Fruit fly (Drosophila melanogaster): ENCODE data around the gene stops.

The stops gene

DNA sequence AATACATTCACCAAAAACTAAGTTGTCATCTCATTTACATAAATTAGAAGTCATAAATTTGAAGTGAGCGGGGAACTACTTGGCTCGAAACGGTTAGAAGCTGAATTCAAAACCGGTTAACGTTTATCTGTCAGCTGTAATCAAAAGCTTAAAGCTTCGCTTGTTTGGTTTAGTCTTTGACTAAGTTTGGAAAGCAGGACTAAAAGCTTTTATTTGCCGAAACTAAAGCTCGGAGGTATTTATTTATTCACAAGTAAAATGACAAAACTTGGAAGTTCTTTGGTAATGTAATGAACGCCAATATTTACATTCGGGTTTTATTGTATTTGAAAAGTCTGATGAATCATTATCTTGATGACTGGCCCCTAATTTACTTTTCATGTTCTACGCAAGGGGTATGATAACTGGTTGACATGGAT is 41.5 kb downstream of the stops start:
- no peak for TF ChIP-seq noc (tag; optimal IDR thresholded peaks at IDR 0.05)

DNA sequence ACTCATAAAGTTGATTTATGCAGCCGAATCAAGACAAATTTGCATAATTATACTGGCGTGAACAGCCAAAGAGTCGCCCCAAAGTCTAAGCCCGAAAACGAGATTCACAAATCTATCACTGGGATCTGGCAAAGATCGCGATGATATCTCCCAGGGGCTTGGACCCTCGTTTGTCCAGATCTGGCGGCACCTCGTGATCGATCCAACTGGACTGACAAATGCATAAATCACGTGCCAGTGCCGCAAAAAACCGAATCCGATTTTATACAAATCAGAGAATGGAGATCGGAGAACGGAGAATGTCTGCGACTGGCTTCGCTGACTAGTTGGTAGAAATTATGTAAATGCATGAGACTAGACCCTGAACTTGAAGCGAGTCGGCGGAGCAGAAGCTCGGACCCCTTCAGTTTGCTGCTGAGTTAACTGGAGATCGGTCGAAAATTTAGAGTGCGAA is 43.1 kb downstream of the stops start, which contains the start of gene CG15554:
Gene CG15554, plus strand, starts transcription at position 404 of the 454 bp plus-strand sequence.
- no peak for TF ChIP-seq noc (tag; optimal IDR thresholded peaks at IDR 0.05)

DNA sequence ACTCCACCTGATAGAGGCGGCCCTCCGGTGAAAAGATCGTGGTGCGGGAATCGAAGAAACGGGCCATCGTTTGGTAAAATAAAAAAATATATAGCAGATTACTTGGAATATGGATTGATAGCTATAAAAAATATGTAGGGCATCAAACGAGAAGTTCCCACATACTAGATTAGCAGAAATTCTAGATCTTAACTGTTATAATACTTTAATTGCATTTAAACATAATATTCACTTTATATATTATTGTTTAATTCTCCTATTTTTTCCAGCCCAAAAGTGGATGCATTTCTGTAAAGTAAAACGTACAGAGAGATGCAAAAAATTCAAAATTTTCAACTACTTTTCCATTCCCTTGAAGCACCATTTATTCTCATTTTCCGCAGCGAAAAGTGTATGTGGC is 45.6 kb downstream of the stops start, which contains the start of gene Prosalpha3T:
Gene Prosalpha3T, minus strand, starts transcription at position 101 of the 400 bp plus-strand sequence.
- no peak for TF ChIP-seq noc (tag; optimal IDR thresholded peaks at IDR 0.05)

DNA sequence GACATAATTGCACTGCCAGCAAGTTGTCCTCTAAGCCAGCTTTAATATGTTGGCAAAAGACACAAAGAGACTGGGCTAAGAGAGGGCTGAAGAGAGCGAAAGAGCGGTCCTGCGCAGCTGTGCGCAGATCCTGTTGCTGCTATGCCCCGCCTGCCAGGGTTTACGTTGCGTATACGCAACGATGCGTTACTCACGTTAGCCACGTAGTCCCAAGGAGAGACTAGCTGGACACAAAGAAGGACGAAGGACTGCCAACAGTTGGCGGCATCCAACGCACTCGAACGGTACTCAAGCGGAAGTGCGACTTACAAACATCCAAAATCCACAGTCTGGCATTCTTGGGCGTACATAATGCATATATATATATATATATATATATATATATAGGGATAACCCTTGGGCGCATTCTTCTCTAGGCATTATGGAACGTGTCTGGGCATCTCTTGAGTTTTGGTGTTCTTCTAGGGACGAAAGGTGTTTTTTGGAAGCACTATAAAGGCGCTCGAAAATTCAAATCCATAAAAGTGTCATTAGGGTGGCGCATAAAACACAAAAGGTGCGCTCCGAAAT is 49.0 kb downstream of the stops start:
- no peak for TF ChIP-seq noc (tag; optimal IDR thresholded peaks at IDR 0.05)

DNA sequence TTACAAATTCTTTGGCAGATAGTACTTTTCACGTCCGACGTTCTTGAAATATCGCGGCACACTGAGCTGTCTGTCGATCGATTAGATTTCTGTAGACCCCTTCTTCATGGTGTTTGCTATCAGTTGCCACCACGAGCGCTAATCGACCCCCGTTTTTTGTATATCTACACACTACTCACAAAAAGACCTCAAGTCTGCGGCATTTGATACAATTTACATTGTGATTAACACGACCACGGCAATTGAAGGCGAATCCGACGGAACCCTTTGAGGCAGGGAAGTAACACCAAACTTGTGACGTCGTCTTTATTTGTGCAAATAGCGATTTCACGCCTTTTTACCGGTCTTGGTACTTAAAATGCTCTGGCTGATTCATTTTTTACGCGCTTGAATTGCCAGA is 59.8 kb downstream of the stops start, which contains the start of gene Mayo:
Gene Mayo, minus strand, starts transcription at position 66 of the 400 bp plus-strand sequence.
- no peak for TF ChIP-seq noc (tag; optimal IDR thresholded peaks at IDR 0.05)
